Fruit fly (Drosophila melanogaster) whole organism, embryonic: Measurements from ENCODE around the gene IscU.

Experiments used
- CG17829 ChIP-seq: fragments of 200-800 bp; optimal IDR thresholded peaks from 2 replicates; lab custom pipeline; 2019; ENCODE audit warnings: missing biosample characterization, mild to moderate bottlenecking, missing genetic modification characterization, moderate library complexity
- CG3847 ChIP-seq: fragments of 200-800 bp; sonication (Bioruptor generic); IDR thresholded peaks from 2 replicates; pipeline ENCODE4 v1.3.6; 2022; ENCODE audit warnings: missing biosample characterization, missing genetic modification characterization
- CG6791 ChIP-seq: fragments of 200-800 bp; sonication (Bioruptor generic); IDR thresholded peaks from 3 replicates; pipeline ENCODE4 v1.3.6; 2022; ENCODE audit warnings: missing biosample characterization, missing genetic modification characterization; ENCODE audit not compliant: partially characterized antibody
- ab ChIP-seq: fragments of 200-800 bp; sonication (Bioruptor generic); optimal IDR thresholded peaks from 2 replicates; lab custom pipeline; 2016; ENCODE audit warnings: missing biosample characterization, missing genetic modification characterization
- nau ChIP-seq: fragments of 200-800 bp; sonication (Bioruptor generic); optimal IDR thresholded peaks from 3 replicates; lab custom pipeline; 2017; ENCODE audit warnings: missing biosample characterization, mild to moderate bottlenecking, missing genetic modification characterization, missing genetic modification reagents
- onecut ChIP-seq: fragments of 200-800 bp; sonication (Bioruptor generic); IDR thresholded peaks from 2 replicates; pipeline ENCODE4 v1.3.6; 2022; ENCODE audit warnings: missing biosample characterization, missing genetic modification characterization

DNA sequence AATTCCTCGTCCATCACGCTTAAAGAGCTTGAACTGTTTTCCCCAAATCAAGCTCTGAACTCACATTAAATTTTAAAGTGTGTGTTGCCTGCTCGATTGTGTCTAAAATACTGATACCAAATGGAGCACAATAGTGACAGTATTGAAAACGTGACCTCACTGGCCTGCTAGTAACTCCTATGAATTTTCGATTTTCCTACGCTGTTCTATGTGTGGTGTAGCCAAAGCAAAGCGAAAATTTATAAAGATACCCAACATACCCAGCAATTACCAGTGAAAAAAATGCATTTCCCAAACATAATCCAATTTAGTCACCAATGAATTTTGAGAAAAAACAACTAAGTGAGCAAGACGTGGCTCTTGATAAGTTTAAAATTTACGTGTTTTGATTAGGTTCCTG, 44.2 kb downstream of the IscU start, which contains the start of gene CG33191:
- no peak for TF ChIP-seq CG6791 (GFP tag; lab: Robert Waterston, UW)
- TF ChIP-seq onecut (GFP tag; lab: Robert Waterston, UW) = no peak
- no peak for TF ChIP-seq CG17829 (tag; lab: Kevin White, UChicago)
- TF ChIP-seq ab (GFP tag; lab: Kevin White, UChicago) = no peak
- no peak for TF ChIP-seq nau (GFP tag; lab: Kevin White, UChicago)
- no peak for TF ChIP-seq CG3847 (GFP tag; lab: Robert Waterston, UW)
